Fruit fly (Drosophila melanogaster) whole organism, adult: ENCODE results near the gene Kap-alpha3.

Experiments
- CG12768 ChIP-seq: fragments of 200-800 bp; sonication (Bioruptor generic); optimal IDR thresholded peaks from 2 replicates; lab custom pipeline; 2017; ENCODE audit warnings: missing biosample characterization, missing genetic modification characterization, mild to moderate bottlenecking, moderate library complexity, missing genetic modification reagents
- CG1620 ChIP-seq: fragments of 200-800 bp; sonication (Bioruptor generic); optimal IDR thresholded peaks from 2 replicates; lab custom pipeline; 2016; ENCODE audit warnings: missing biosample characterization, missing genetic modification characterization
- CG33017 ChIP-seq: fragments of 200-800 bp; sonication (Bioruptor generic); optimal IDR thresholded peaks from 2 replicates; lab custom pipeline; 2018; ENCODE audit warnings: missing biosample characterization, mild to moderate bottlenecking, missing genetic modification characterization, moderate library complexity
- CG5204 ChIP-seq: fragments of 200-800 bp; sonication (Bioruptor generic); optimal IDR thresholded peaks from 2 replicates; lab custom pipeline; 2016; ENCODE audit warnings: missing biosample characterization, missing genetic modification characterization
- Crg-1 ChIP-seq: fragments of 200-800 bp; sonication (Bioruptor generic); optimal IDR thresholded peaks from 2 replicates; lab custom pipeline; 2016; ENCODE audit warnings: missing biosample characterization, missing genetic modification characterization
- Hr96 ChIP-seq: fragments of 200-800 bp; sonication (Bioruptor generic); optimal IDR thresholded peaks from 2 replicates; lab custom pipeline; 2016; ENCODE audit warnings: missing biosample characterization, missing genetic modification characterization
- bab1 ChIP-seq: fragments of 200-800 bp; sonication (Bioruptor generic); optimal IDR thresholded peaks from 3 replicates; lab custom pipeline; 2019; ENCODE audit warnings: missing biosample characterization, mild to moderate bottlenecking, missing genetic modification characterization, moderate library complexity
- kay ChIP-seq: fragments of 200-800 bp; sonication (Bioruptor generic); peaks from one replicate; lab custom pipeline; 2016; ENCODE audit warnings: missing biosample characterization, missing genetic modification characterization, borderline replicate concordance
- ovo ChIP-seq: fragments of 200-800 bp; sonication (Bioruptor generic); optimal IDR thresholded peaks from 2 replicates; lab custom pipeline; 2016; ENCODE audit warnings: missing biosample characterization, missing genetic modification characterization
- pad ChIP-seq: fragments of 200-800 bp; sonication (Bioruptor generic); optimal IDR thresholded peaks from 3 replicates; lab custom pipeline; 2017; ENCODE audit warnings: missing biosample characterization, missing genetic modification characterization, mild to moderate bottlenecking, moderate library complexity, missing genetic modification reagents
- tj ChIP-seq: fragments of 200-800 bp; sonication (Bioruptor generic); optimal IDR thresholded peaks from 3 replicates; lab custom pipeline; 2017; ENCODE audit warnings: missing biosample characterization, mild to moderate bottlenecking, missing genetic modification characterization, moderate library complexity
- toe ChIP-seq: fragments of 200-800 bp; sonication (Bioruptor generic); optimal IDR thresholded peaks from 2 replicates; lab custom pipeline; 2016; ENCODE audit warnings: missing biosample characterization, missing genetic modification characterization

- TF ChIP-seq Crg-1 (no peak), Hr96 (GFP tag; lab: Kevin White, UChicago) (no peak), pad (GFP tag; lab: Kevin White, UChicago) (no peak), CG1620 (GFP tag; lab: Kevin White, UChicago) (no peak), ovo (GFP tag; lab: Kevin White, UChicago) (no peak), kay (GFP tag; lab: Kevin White, UChicago) (no peak), bab1 (GFP tag; lab: Kevin White, UChicago) (no peak), CG33017 (tag; lab: Kevin White, UChicago) (no peak), CG5204 (no peak), tj (GFP tag; lab: Kevin White, UChicago) (no peak), CG12768 (GFP tag; lab: Kevin White, UChicago) (no peak), toe (GFP tag; lab: Kevin White, UChicago) (no peak)
Observed at dm6 chr3R:9625443-9625842, 47.9 kb upstream of the Kap-alpha3 start.
